Fruit fly (Drosophila melanogaster) whole organism, prepupa: ENCODE data around the gene CG4962.

Source experiments
- Blimp-1 ChIP-seq: fragments of 200-800 bp; sonication (Bioruptor generic); optimal IDR thresholded peaks from 3 replicates; lab custom pipeline; 2017; ENCODE audit warnings: missing biosample characterization, missing genetic modification characterization, mild to moderate bottlenecking, moderate library complexity, missing genetic modification reagents
- CG10669 ChIP-seq: fragments of 200-800 bp; sonication (Bioruptor generic); optimal IDR thresholded peaks from 3 replicates; lab custom pipeline; 2018; ENCODE audit warnings: missing biosample characterization, mild to moderate bottlenecking, missing genetic modification characterization, moderate library complexity
- CG11294 ChIP-seq: fragments of 200-800 bp; sonication (Bioruptor generic); IDR thresholded peaks from 2 replicates; pipeline ENCODE4 v1.3.6; 2022; ENCODE audit warnings: missing biosample characterization, missing genetic modification characterization
- CG11762 ChIP-seq: fragments of 200-800 bp; sonication (Bioruptor generic); optimal IDR thresholded peaks from 3 replicates; lab custom pipeline; 2016; ENCODE audit warnings: missing biosample characterization, missing genetic modification characterization; ENCODE audit not compliant: insufficient read depth
- CG11902 ChIP-seq: fragments of 200-800 bp; sonication (Bioruptor generic); optimal IDR thresholded peaks from 3 replicates; lab custom pipeline; 2016; ENCODE audit warnings: missing biosample characterization, missing genetic modification characterization
- CG15336 ChIP-seq: fragments of 200-800 bp; sonication (Bioruptor generic); IDR thresholded peaks from 2 replicates; pipeline ENCODE4 v1.3.6; 2022; ENCODE audit warnings: missing biosample characterization, missing genetic modification characterization
- CG1621 ChIP-seq: fragments of 200-800 bp; sonication (Bioruptor generic); optimal IDR thresholded peaks from 3 replicates; lab custom pipeline; 2018; ENCODE audit warnings: missing biosample characterization, mild to moderate bottlenecking, missing genetic modification characterization
- CG3919 ChIP-seq: fragments of 200-800 bp; sonication (Bioruptor generic); optimal IDR thresholded peaks from 3 replicates; lab custom pipeline; 2016; ENCODE audit warnings: missing biosample characterization, missing genetic modification characterization
- CG6276 ChIP-seq: fragments of 200-800 bp; sonication (Bioruptor generic); optimal IDR thresholded peaks from 2 replicates; lab custom pipeline; 2017; ENCODE audit warnings: missing biosample characterization, mild to moderate bottlenecking, missing genetic modification characterization
- CG6792 ChIP-seq: fragments of 200-800 bp; sonication (Bioruptor generic); optimal IDR thresholded peaks from 3 replicates; lab custom pipeline; 2016; ENCODE audit warnings: missing biosample characterization, missing genetic modification characterization
- CG6808 ChIP-seq: fragments of 200-800 bp; sonication (Bioruptor generic); optimal IDR thresholded peaks from 3 replicates; lab custom pipeline; 2017; ENCODE audit warnings: missing biosample characterization, missing genetic modification characterization, mild to moderate bottlenecking, moderate library complexity, missing genetic modification reagents
- CG6854 ChIP-seq: fragments of 200-800 bp; sonication (Bioruptor generic); optimal IDR thresholded peaks from 2 replicates; lab custom pipeline; 2017; ENCODE audit warnings: missing biosample characterization, mild to moderate bottlenecking, missing genetic modification characterization
- CG8632 ChIP-seq: fragments of 200-800 bp; sonication (Bioruptor generic); optimal IDR thresholded peaks from 3 replicates; lab custom pipeline; 2016; ENCODE audit warnings: missing biosample characterization, missing genetic modification characterization
- CG9139 ChIP-seq: fragments of 200-800 bp; sonication (Bioruptor generic); optimal IDR thresholded peaks from 3 replicates; lab custom pipeline; 2017; ENCODE audit warnings: missing biosample characterization, mild to moderate bottlenecking, missing genetic modification characterization
- Eip75B ChIP-seq: fragments of 200-800 bp; sonication (Bioruptor generic); optimal IDR thresholded peaks from 3 replicates; lab custom pipeline; 2016; ENCODE audit warnings: missing biosample characterization, missing genetic modification characterization
- Eip78C ChIP-seq: fragments of 200-800 bp; sonication (Bioruptor generic); peaks from one replicate; lab custom pipeline; 2016; ENCODE audit warnings: missing biosample characterization, missing genetic modification characterization
- Ets21C ChIP-seq: fragments of 200-800 bp; sonication (Bioruptor generic); optimal IDR thresholded peaks from 3 replicates; lab custom pipeline; 2016; ENCODE audit warnings: missing biosample characterization, missing genetic modification characterization
- Ets96B ChIP-seq: fragments of 200-800 bp; optimal IDR thresholded peaks from 2 replicates; lab custom pipeline; 2019; ENCODE audit warnings: missing biosample characterization, mild to moderate bottlenecking, missing genetic modification characterization, moderate library complexity
- Hr38 ChIP-seq: sonication (Bioruptor generic); optimal IDR thresholded peaks from 2 replicates; lab custom pipeline; 2016; ENCODE audit warnings: missing biosample characterization, missing genetic modification characterization
- Hr4 ChIP-seq: fragments of 200-800 bp; sonication (Bioruptor generic); optimal IDR thresholded peaks from 3 replicates; lab custom pipeline; 2016; ENCODE audit warnings: missing biosample characterization, missing genetic modification characterization
- Lpt ChIP-seq: fragments of 200-800 bp; sonication (Bioruptor generic); optimal IDR thresholded peaks from 3 replicates; lab custom pipeline; 2016; ENCODE audit warnings: missing biosample characterization, missing genetic modification characterization
- Smox ChIP-seq: fragments of 200-800 bp; sonication (Bioruptor generic); optimal IDR thresholded peaks from 3 replicates; lab custom pipeline; 2016; ENCODE audit warnings: missing biosample characterization, missing genetic modification characterization
- Sox102F ChIP-seq: fragments of 200-800 bp; sonication (Bioruptor generic); optimal IDR thresholded peaks from 2 replicates; lab custom pipeline; 2016; ENCODE audit warnings: missing biosample characterization, mild to moderate bottlenecking, missing genetic modification characterization
- Sox14 ChIP-seq: fragments of 200-800 bp; sonication (Bioruptor generic); optimal IDR thresholded peaks from 3 replicates; lab custom pipeline; 2016; ENCODE audit warnings: missing biosample characterization, missing genetic modification characterization
- Sox15 ChIP-seq: fragments of 200-800 bp; sonication (Bioruptor generic); optimal IDR thresholded peaks from 3 replicates; lab custom pipeline; 2016; ENCODE audit warnings: missing biosample characterization, missing genetic modification characterization
- dsx ChIP-seq: fragments of 200-800 bp; optimal IDR thresholded peaks from 3 replicates; lab custom pipeline; 2019; ENCODE audit warnings: missing biosample characterization, mild to moderate bottlenecking, missing genetic modification characterization, moderate library complexity; ENCODE audit not compliant: poor library complexity, severe bottlenecking
- eg ChIP-seq: fragments of 200-800 bp; sonication (Bioruptor generic); IDR thresholded peaks from 3 replicates; pipeline ENCODE4 v1.3.6; 2022; ENCODE audit warnings: missing biosample characterization, missing genetic modification characterization
- fd59A ChIP-seq: fragments of 200-800 bp; sonication (Bioruptor generic); optimal IDR thresholded peaks from 2 replicates; lab custom pipeline; 2017; ENCODE audit warnings: missing biosample characterization, mild to moderate bottlenecking, missing genetic modification characterization, missing genetic modification reagents
- pdm3 ChIP-seq: fragments of 200-800 bp; sonication (Bioruptor generic); optimal IDR thresholded peaks from 3 replicates; lab custom pipeline; 2016; ENCODE audit warnings: missing biosample characterization, missing genetic modification characterization
- ss ChIP-seq, 2 experiments: fragments of 200-800 bp; sonication (Bioruptor generic); optimal IDR thresholded peaks; 2 replicates in 1 of 2; 3 replicates in 1 of 2; lab custom pipeline; 2017 to 2018; ENCODE audit warnings: mild to moderate bottlenecking in 2 of 2, missing biosample characterization in 2 of 2, missing genetic modification characterization in 2 of 2, moderate library complexity in 1 of 2
- svp ChIP-seq: fragments of 200-800 bp; sonication (Bioruptor generic); peaks from one replicate; lab custom pipeline; 2016; ENCODE audit warnings: missing biosample characterization, missing genetic modification characterization

The CG4962 gene

DNA sequence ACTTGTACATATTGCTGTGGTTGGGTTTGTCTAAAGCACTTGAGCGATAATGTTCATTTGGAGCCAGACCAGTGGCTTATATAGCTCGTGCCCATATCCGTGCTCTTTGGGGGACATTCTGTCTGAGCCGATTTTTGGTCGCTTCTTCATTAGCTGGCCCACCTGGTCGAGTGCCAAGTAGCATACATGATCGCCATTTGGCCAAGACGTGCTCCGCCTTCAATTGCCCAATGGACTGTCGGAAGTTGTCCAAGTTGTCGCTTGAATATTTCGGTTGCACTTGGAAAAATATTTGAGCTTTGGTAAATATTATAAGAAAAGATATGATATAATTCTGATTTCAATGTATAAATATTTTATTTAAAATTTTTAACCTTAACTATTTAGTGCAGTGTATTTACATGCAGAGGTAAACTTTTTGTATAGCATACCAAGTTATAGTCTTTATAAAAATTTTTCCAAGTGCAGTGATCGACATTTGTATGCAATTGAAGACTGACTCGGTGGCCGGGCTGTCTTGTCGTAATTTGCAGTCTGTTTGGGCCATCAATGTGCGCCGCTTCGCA lies 9.9 kb downstream of the CG4962 start, which contains the start of gene CG13047 (continued):
- TF ChIP-seq fd59A (GFP tag; lab: Kevin White, UChicago) (no peak), Hr4 (GFP tag; lab: Kevin White, UChicago) (no peak), Eip78C (GFP tag; lab: Kevin White, UChicago) (peak; percentile 49), CG8632 (GFP tag; lab: Kevin White, UChicago) (no peak), Sox15 (no peak), Ets96B (tag; lab: Kevin White, UChicago) (peak; percentile 37), CG6276 (GFP tag; lab: Kevin White, UChicago) (no peak), dsx (GFP tag; lab: Kevin White, UChicago) (no peak), CG10669 (GFP tag; lab: Kevin White, UChicago) (peak; percentile 26), CG6808 (GFP tag; lab: Kevin White, UChicago) (peak; percentile 13), CG6854 (GFP tag; lab: Kevin White, UChicago) (no peak), Hr38 (GFP tag; lab: Kevin White, UChicago) (no peak), CG6792 (GFP tag; lab: Kevin White, UChicago) (no peak)

DNA sequence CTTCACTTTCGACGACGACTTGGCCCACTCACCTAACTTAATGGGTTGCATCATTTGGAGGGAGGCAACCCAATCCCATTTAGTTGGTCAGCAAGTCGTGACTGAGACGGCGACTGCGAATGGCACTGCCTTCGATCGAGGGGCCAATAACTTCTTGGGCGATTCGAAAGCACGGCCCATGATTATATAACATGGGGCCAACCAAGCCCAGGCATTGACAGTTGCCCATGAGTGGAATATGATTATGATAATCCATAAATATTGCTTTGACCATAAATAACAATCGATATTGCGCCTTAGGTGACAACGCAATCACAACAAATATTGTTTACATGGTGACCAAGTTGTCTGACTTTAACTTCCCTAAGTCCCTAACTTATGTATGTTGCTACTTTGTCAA lies 11.5 kb downstream of the CG4962 start, which contains the start of gene CG13048:
TSS of gene CG13048 (minus strand) at position 101 of the 400 bp plus-strand sequence.
- TF ChIP-seq CG11762 (GFP tag; lab: Kevin White, UChicago) (no peak), svp (GFP tag; lab: Kevin White, UChicago) (no peak), Sox15 (no peak), Hr4 (GFP tag; lab: Kevin White, UChicago) (no peak), Sox102F (GFP tag; lab: Kevin White, UChicago) (no peak), CG11902 (GFP tag; lab: Kevin White, UChicago) (no peak), CG6792 (GFP tag; lab: Kevin White, UChicago) (no peak), CG6854 (GFP tag; lab: Kevin White, UChicago) (no peak), Sox14 (no peak), CG15336 (GFP tag; lab: Robert Waterston, UW) (no peak), eg (GFP tag; lab: Robert Waterston, UW) (no peak), pdm3 (GFP tag; lab: Kevin White, UChicago) (no peak), CG9139 (GFP tag; lab: Kevin White, UChicago) (no peak), Ets21C (GFP tag; lab: Kevin White, UChicago) (no peak), Smox (no peak), Blimp-1 (GFP tag; lab: Kevin White, UChicago) (no peak), CG3919 (GFP tag; lab: Kevin White, UChicago) (no peak)

DNA sequence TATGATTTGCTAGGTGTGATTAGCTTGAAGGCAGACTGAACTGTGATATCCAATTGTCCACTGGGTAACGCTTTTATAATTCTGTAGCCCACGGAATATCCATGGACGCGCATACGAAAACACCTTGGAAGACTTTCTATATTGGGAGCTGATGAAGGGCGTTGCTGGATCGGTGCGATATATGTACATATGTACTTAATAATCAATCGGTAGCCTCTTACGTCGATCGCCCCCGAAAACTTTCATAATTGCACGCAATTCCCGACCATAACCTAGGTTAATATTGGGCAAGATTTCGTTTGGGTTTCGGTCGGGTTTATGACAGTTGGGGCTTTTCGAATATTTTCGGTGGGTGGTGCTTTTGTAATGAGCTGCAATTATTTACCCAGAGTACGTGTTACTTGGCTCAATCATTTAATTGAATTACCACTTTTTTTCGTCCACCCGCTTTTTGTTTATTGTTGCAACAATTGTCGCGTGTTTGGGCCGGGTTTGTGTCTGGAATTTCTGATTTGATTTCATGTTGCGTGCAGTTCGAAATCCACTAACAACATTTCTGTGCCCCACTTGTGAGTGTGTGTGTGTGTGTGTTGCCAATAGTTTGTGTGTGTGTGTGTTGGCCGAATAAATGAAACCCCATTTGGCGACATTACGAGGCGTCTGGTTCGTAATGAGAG lies 13.3 kb downstream of the CG4962 start, which contains the start of gene CG13049:
TSS of gene CG13049 (minus strand) at position 51 of the 677 bp plus-strand sequence.
- TF ChIP-seq dsx (GFP tag; lab: Kevin White, UChicago), result no peak
- TF ChIP-seq ss (GFP tag; optimal IDR thresholded peaks at IDR 0.05; lab: Kevin White, UChicago), result peak in 1 of 2 experiments; percentile 62

DNA sequence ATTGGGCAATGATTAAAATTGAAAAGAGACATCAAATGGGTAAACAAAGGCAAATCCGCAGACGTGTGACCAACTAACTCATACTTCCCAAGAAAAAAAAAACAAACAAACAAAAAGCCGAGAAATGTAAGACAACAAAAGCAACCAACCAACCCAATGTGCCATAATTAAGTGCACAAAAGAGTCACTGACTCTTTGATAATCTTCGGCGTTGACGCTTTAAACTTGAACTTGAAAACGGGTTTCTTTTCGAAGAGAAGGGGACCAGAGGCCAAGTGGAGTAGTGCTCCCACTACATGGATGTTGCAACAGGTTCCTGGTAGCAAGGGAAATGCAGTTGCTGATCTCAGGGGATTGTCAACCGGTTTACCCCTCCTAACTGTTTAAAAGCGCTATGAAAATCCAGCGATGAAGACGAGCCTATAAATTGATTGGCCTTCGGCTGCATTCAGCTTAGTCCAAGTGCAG lies 15.3 kb downstream of the CG4962 start, which contains the start of gene CG13064:
TSS of gene CG13064 (plus strand) at position 418 of the 468 bp plus-strand sequence.
- TF ChIP-seq Eip75B (GFP tag; lab: Kevin White, UChicago) (peak; percentile 47), Sox102F (GFP tag; lab: Kevin White, UChicago) (peak; percentile 19), CG11294 (no peak), Ets96B (tag; lab: Kevin White, UChicago) (no peak), CG1621 (tag; lab: Kevin White, UChicago) (no peak), ss (GFP tag; optimal IDR thresholded peaks at IDR 0.05; lab: Kevin White, UChicago) (peak in 1 of 2 experiments; percentile 63), dsx (GFP tag; lab: Kevin White, UChicago) (peak; percentile 55), Eip78C (GFP tag; lab: Kevin White, UChicago) (peak; percentile 53), Lpt (GFP tag; lab: Kevin White, UChicago) (peak; percentile 8)
